Worm (Caenorhabditis elegans): ENCODE measurements around the gene K02G10.15.

DNA sequence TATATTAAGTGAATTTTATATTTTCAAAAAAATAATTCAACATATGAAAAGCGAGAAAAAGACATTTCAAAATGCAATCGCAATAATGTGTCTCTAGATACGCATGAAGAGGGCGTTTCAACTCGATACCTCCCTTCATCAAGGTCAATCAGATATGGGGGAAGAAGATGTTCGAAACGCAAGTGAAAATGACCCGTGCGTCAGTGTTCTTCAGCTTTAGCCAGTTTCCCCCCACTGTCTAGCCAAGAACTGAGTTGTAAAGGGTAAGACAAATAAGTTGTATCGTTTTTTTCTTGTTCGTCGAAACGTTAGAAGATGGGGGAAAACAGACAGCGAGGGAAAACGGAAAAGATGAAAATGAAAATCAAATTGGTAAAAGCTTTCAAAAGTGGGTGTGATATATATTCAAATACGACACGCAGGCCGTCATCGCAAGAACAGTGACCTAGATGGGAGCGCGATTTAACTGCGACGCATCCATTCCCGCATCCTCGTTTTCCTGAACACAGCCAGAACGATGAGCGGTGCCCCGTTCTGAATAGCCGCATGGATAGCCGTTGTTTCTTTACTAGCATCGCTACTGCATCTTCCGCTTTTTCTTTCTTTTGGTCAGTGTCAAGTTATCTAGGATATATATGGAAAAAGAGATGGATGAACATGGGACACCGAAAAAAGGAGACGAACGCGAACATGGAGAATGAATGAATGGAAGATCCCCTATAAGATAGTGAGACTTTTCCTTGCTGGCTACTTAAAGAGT lies 12.3 kb upstream of the K02G10.15 start:
- TF ChIP-seq ceh-13 (GFP tag; optimal IDR thresholded peaks at IDR 0.05), result no peak
- no peak for TF ChIP-seq hmg-4 (GFP tag; optimal IDR thresholded peaks at IDR 0.05)
- no peak for TF ChIP-seq hmbx-1 (tag; optimal IDR thresholded peaks at IDR 0.05)
- TF ChIP-seq tbx-37 (GFP tag; conservative IDR thresholded peaks at IDR 0.05), result no peak
- TF ChIP-seq ama-1 (optimal IDR thresholded peaks at IDR 0.05), result no peak
- no peak for TF ChIP-seq sea-1 (GFP tag; conservative IDR thresholded peaks at IDR 0.05)
- no peak for TF ChIP-seq hnd-1 (tag; optimal IDR thresholded peaks at IDR 0.05)
- TF ChIP-seq pes-1 (GFP tag; IDR thresholded peaks at IDR 0.05), result no peak

Measured in whole organism, early embryonic.